Worm (Caenorhabditis elegans) whole organism, midembryonic: ENCODE measurements around the gene F02A9.1.

Experiments used
- T22C8.4 ChIP-seq: fragments of 200-800 bp; sonication (Bioruptor generic); IDR thresholded peaks from 2 replicates; pipeline ENCODE4 v1.3.6; 2022; ENCODE audit warnings: missing genetic modification characterization, missing compliant biosample characterization
- cog-1 ChIP-seq: sonication (generic microtip); optimal IDR thresholded peaks from 2 replicates; lab custom pipeline; 2016; ENCODE audit warnings: missing genetic modification characterization, missing compliant biosample characterization
- flt-1 ChIP-seq: fragments of 200-800 bp; sonication (Bioruptor generic); IDR thresholded peaks from 2 replicates; pipeline ENCODE4 v1.3.6; 2022; ENCODE audit warnings: missing genetic modification characterization, missing compliant biosample characterization
- klf-2 ChIP-seq: fragments of 200-800 bp; sonication (Bioruptor generic); conservative IDR thresholded peaks from 2 replicates; pipeline ENCODE4 v1.3.6; 2022; ENCODE audit warnings: missing genetic modification reagents, missing genetic modification characterization, missing compliant biosample characterization
- med-1 ChIP-seq: sonication (generic microtip); optimal IDR thresholded peaks from 2 replicates; lab custom pipeline; 2017; ENCODE audit warnings: missing genetic modification characterization, mild to moderate bottlenecking, missing compliant biosample characterization, antibody characterized with exemption, missing genetic modification reagents; ENCODE audit not compliant: insufficient read depth
- ref-1 ChIP-seq: fragments of 200-800 bp; sonication (Bioruptor generic); conservative IDR thresholded peaks from 2 replicates; pipeline ENCODE4 v1.3.6; 2022; ENCODE audit warnings: missing genetic modification reagents, missing genetic modification characterization, missing compliant biosample characterization
- tab-1 ChIP-seq: fragments of 200-800 bp; sonication (Bioruptor generic); IDR thresholded peaks from 2 replicates; pipeline ENCODE4 v1.3.6; 2022; ENCODE audit warnings: missing genetic modification characterization, missing compliant biosample characterization
- ztf-23 ChIP-seq: fragments of 200-800 bp; sonication (Bioruptor generic); IDR thresholded peaks from 2 replicates; pipeline ENCODE4 v1.3.6; 2022; ENCODE audit warnings: missing genetic modification reagents, missing genetic modification characterization, missing compliant biosample characterization
- ztf-29 ChIP-seq: fragments of 200-800 bp; sonication (Bioruptor generic); IDR thresholded peaks from 2 replicates; pipeline ENCODE4 v1.3.6; 2022; ENCODE audit warnings: missing genetic modification reagents, missing genetic modification characterization, missing compliant biosample characterization

F02A9.1 gene

DNA sequence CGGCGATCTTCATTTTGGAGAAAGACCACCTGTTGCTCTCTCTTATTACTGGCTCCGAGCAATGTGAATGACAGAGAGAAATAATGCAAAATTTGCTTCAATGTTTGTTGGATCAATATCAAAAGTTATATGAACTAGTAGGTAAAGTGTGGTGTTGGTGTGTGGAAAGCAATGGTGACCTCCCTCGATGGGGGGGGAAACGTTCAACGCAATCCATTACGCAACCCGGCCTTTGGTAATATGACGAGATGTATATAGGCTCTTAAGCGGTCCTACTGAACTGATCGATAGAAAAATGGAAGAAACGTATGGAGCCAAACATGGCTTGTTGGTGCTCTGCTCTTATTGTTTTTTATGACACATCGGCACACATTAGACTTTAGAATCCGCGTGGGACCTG, 32.1 kb upstream of the F02A9.1 start:
- TF ChIP-seq tab-1 (GFP tag; lab: Robert Waterston, UW) = no peak
- no peak for TF ChIP-seq ztf-29
- no peak for TF ChIP-seq cog-1 (tag; lab: Kevin White, UChicago)
- no peak for TF ChIP-seq med-1 (GFP tag; lab: Kevin White, UChicago)
- TF ChIP-seq klf-2 = no peak
- TF ChIP-seq T22C8.4 = no peak; the same call in 1 of the 2 replicates
- no peak for TF ChIP-seq ref-1 (GFP tag; lab: Robert Waterston, UW)

DNA sequence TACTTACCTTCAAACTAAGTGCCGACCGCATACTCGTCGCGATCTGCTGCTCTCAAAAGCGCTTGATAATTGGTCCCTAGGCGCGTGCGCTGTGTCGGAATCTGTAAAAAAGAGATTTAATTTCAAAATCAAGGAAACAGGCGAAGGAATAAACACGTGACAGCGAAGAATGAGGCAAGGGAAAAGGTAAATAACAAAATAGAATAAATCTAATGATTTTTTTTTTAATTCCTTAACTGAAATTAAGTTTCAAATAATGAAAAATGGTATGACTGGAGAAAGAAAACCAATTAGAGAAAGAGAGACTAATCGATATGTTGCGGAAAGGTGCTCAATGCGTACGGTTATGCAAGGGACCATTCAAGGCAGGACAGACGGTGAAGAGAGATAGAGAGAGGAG, 31.6 kb upstream of the F02A9.1 start, which contains the start of gene cya-1:
TSS of gene cya-1 (minus strand) at position 101 of the 400 bp plus-strand sequence.
- TF ChIP-seq cog-1 (tag; lab: Kevin White, UChicago) (no peak), ztf-29 (no peak), flt-1 (GFP tag; lab: Robert Waterston, UW) (no peak), med-1 (GFP tag; lab: Kevin White, UChicago) (no peak), ref-1 (GFP tag; lab: Robert Waterston, UW) (no peak), T22C8.4 (no peak), tab-1 (GFP tag; lab: Robert Waterston, UW) (no peak), klf-2 (no peak), ztf-23 (GFP tag; lab: Robert Waterston, UW) (no peak)

DNA sequence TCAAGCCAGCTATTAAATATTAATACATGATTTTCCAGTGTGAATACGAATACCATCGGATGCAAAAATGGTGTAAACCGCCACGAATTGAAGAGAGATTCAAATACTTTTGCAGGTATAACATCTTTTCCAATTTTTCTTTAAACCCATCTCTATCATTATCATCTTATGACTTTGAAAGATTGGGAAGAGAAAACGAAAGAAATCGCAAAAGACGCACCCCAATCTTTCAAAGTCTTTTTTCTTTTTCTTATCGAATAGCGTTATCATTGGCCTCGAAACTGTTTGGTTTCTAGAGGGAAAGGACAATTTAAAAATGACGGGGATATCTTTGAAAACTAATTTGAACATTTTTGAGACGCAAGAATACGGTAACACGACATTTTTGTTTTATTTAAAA, 28.0 kb upstream of the F02A9.1 start:
- TF ChIP-seq ref-1 (GFP tag; lab: Robert Waterston, UW) (no peak), T22C8.4 (no peak), klf-2 (no peak), cog-1 (tag; lab: Kevin White, UChicago) (no peak), flt-1 (GFP tag; lab: Robert Waterston, UW) (no peak), tab-1 (GFP tag; lab: Robert Waterston, UW) (no peak), ztf-23 (GFP tag; lab: Robert Waterston, UW) (no peak), med-1 (GFP tag; lab: Kevin White, UChicago) (no peak), ztf-29 (no peak)

DNA sequence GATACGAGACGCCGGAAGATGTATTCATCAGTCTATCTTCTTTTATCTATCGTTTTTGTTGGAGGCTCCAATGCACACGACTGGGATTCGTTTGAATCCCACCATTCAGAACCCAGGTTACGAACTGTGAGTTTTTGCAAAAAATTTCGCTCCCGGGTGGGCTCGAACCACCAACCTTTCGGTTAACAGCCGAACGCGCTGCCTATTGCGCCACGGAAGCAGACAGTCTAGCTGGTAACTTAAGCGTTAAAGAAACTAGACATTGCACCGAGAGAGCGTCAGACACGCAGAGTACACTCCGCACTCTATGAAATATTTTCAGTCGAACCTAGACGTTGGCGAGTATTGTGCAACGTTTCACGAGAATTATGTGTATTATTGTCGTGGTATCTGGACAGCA, 26.5 kb upstream of the F02A9.1 start:
- peak; percentile 72 for TF ChIP-seq T22C8.4
- peak; percentile 40; the same call in 1 of the 2 replicates for TF ChIP-seq ztf-29
- TF ChIP-seq ztf-23 (GFP tag; lab: Robert Waterston, UW) = peak; percentile 81
- peak; percentile 92 for TF ChIP-seq flt-1 (GFP tag; lab: Robert Waterston, UW)
- no peak for TF ChIP-seq med-1 (GFP tag; lab: Kevin White, UChicago)
- peak; percentile 87 for TF ChIP-seq tab-1 (GFP tag; lab: Robert Waterston, UW)
- TF ChIP-seq cog-1 (tag; lab: Kevin White, UChicago) = no peak
- TF ChIP-seq ref-1 (GFP tag; lab: Robert Waterston, UW) = peak; percentile 62
- TF ChIP-seq klf-2 = 0 out of 2 replicates have a peak, but pooled peaks have one; percentile 59

DNA sequence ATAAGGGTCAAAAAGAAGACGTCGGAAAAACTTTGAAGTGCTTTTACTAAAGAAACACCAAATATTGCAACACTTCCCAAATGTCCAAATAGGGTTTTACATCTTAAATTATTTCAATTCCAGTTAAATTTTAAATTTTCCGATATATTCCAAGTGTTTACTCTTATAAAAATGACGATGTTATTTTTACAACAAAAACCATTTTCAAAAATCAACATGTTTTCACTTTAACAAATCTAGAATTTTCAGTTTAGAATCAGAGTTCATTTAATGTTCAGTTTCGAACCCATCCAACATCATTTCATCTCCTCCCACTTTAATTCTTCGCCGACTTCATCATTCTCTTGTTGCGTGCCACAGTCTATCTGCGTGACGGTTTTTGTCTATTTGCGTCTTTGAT, 26.0 kb upstream of the F02A9.1 start, which contains the start of gene dos-1:
TSS of gene dos-1 (plus strand) at position 301 of the 400 bp plus-strand sequence.
- TF ChIP-seq T22C8.4 = no peak
- no peak for TF ChIP-seq ztf-23 (GFP tag; lab: Robert Waterston, UW)
- TF ChIP-seq tab-1 (GFP tag; lab: Robert Waterston, UW) = no peak
- no peak for TF ChIP-seq klf-2
- no peak for TF ChIP-seq ref-1 (GFP tag; lab: Robert Waterston, UW)
- TF ChIP-seq med-1 (GFP tag; lab: Kevin White, UChicago) = no peak
- TF ChIP-seq ztf-29 = no peak
- TF ChIP-seq flt-1 (GFP tag; lab: Robert Waterston, UW) = no peak
- TF ChIP-seq cog-1 (tag; lab: Kevin White, UChicago) = no peak

DNA sequence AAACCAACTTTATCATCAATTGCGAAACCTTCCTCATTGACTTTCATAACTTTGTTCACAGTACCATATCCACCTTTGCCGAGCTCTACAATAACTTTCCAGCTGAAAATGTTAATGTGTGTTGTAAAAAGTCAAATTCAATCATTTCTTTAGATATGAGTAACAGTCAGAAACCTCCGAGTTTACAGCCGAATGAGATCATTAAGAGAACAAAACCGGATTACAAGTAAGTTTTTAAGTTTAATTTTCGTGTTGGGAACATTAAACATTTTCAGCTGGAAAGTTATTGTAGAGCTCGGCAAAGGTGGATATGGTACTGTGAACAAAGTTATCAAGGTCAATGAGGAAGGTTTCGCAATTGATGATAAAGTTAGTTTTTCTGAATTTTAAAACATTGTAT, 23.6 kb upstream of the F02A9.1 start, which contains the start of gene ZK507.1:
TSS of gene ZK507.1 (minus strand) at position 101 of the 400 bp plus-strand sequence.
- no peak for TF ChIP-seq cog-1 (tag; lab: Kevin White, UChicago)
- no peak for TF ChIP-seq ref-1 (GFP tag; lab: Robert Waterston, UW)
- TF ChIP-seq tab-1 (GFP tag; lab: Robert Waterston, UW) = no peak
- no peak for TF ChIP-seq ztf-23 (GFP tag; lab: Robert Waterston, UW)
- TF ChIP-seq T22C8.4 = no peak
- TF ChIP-seq flt-1 (GFP tag; lab: Robert Waterston, UW) = no peak
- TF ChIP-seq med-1 (GFP tag; lab: Kevin White, UChicago) = no peak
- TF ChIP-seq ztf-29 = no peak
- TF ChIP-seq klf-2 = no peak

DNA sequence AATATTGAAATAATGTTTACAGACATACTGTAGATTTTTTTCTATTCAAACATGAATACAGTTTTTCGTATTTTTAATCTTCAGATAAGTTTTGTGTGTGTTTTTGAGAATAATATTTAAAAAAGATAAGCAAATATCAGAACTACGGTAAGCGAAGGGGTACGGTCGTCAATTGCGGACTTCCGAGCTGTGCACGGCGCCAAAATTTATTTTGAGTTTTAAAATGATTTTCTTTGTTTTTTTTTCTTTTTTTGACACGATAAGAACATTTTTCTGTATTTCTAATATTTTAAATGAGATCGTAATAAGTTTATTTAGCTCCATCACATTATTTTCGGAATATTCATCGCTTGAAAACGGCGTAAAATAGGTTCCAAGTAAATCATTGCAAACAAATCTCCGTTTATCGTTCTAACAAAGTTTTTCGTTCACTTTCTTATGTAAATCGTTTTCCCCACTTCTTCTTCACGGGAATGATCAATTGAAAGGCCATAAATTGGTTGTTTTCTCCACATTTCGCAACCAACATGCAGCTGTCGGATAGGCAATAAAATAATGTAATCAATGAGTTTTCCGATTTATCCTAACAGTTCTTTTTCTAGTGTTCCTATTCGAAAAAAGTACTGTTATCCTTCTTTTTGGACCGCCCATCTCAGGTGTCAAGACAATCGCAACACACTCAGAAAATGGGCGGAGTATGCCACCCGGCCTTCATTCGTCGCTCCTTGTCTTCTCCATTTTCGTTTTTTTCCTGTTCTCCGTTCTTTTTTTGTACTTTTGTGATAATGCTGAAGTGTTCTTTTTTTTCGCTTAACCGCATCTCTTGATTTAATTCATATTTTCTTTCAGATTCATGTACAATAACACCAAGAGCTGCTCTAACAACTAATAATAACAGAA, 14.0 kb upstream of the F02A9.1 start, which contains the start of gene glp-1:
TSS of gene glp-1 (plus strand) at position 850 of the 900 bp plus-strand sequence.
- no peak for TF ChIP-seq cog-1 (tag; lab: Kevin White, UChicago)
- TF ChIP-seq T22C8.4 = no peak
- no peak for TF ChIP-seq ref-1 (GFP tag; lab: Robert Waterston, UW)
- TF ChIP-seq ztf-29 = no peak
- no peak for TF ChIP-seq flt-1 (GFP tag; lab: Robert Waterston, UW)
- no peak for TF ChIP-seq klf-2
- no peak for TF ChIP-seq ztf-23 (GFP tag; lab: Robert Waterston, UW)

DNA sequence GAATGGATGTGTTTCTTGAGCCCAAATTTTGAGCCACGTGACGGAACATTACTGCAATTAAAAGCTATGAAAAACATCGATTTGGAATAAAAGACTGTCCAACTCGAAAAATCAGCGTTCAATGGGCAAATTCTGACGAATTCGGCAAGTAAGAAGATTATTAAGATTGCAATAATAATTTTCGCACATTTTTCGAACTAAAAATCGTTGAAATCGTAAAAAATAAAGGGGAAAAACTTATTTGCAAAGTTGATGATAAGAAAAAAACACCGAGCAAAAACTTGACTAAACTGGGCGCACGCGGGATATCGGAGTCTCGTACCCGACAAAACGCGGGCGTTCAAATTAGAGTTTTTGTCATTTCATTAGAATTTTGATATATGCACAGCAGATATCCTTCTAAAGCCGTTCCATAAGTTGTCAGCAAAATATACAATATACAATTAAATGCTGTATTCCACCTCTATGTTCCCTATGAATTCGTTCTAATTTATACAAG, 11.8 kb upstream of the F02A9.1 start, which contains the start of the genes mccc-2 and mrpl-44:
TSS of gene mccc-2 (minus strand) at position 51 of the 499 bp plus-strand sequence.
TSS of gene mrpl-44 (minus strand) at position 51 of the 499 bp plus-strand sequence.
- TF ChIP-seq flt-1 (GFP tag; lab: Robert Waterston, UW) (no peak), tab-1 (GFP tag; lab: Robert Waterston, UW) (no peak), T22C8.4 (no peak), ztf-23 (GFP tag; lab: Robert Waterston, UW) (no peak), med-1 (GFP tag; lab: Kevin White, UChicago) (no peak), cog-1 (tag; lab: Kevin White, UChicago) (no peak), klf-2 (no peak), ztf-29 (no peak), ref-1 (GFP tag; lab: Robert Waterston, UW) (no peak)

DNA sequence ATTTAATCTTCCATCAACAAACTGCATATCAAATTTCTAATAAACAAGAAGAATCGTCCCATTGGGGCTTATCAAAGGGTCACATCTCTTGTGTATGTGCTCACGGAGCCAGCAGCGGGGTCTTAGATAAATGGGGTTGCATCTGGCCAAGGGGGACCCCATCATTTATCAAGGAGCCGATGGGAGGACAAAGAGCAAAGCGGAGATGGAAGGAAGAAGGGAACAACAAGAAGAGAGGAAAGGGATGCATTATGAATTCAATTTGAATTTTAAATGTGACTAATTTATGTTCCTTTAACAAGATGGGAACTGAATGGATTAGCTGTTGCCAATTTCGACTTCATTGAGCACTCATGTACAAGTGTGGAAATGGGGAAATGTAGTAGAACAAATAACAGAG, 6.7 kb upstream of the F02A9.1 start:
- TF ChIP-seq med-1 (GFP tag; lab: Kevin White, UChicago) (no peak), ztf-23 (GFP tag; lab: Robert Waterston, UW) (0 out of 2 replicates have a peak, but pooled peaks have one; percentile 33)
